Fruit fly (Drosophila melanogaster) whole organism, pupa: ENCODE data around the gene CG13847.

Experiments
- CG13204 ChIP-seq: fragments of 200-800 bp; sonication (Bioruptor generic); optimal IDR thresholded peaks from 2 replicates; lab custom pipeline; 2018; ENCODE audit warnings: missing biosample characterization, mild to moderate bottlenecking, missing genetic modification characterization, moderate library complexity
- CG15710 ChIP-seq: fragments of 200-800 bp; sonication (Bioruptor generic); optimal IDR thresholded peaks from 2 replicates; lab custom pipeline; 2018; ENCODE audit warnings: missing biosample characterization, mild to moderate bottlenecking, missing genetic modification characterization, moderate library complexity
- CG17806 ChIP-seq: fragments of 200-800 bp; sonication (Bioruptor generic); optimal IDR thresholded peaks from 2 replicates; lab custom pipeline; 2018; ENCODE audit warnings: missing biosample characterization, mild to moderate bottlenecking, missing genetic modification characterization, moderate library complexity
- CG32121 ChIP-seq: fragments of 200-800 bp; sonication (Bioruptor generic); IDR thresholded peaks from 2 replicates; pipeline ENCODE4 v1.3.6; 2022; ENCODE audit warnings: missing biosample characterization, missing genetic modification characterization
- CG8159 ChIP-seq: fragments of 200-800 bp; sonication (Bioruptor generic); optimal IDR thresholded peaks from 3 replicates; lab custom pipeline; 2018; ENCODE audit warnings: missing biosample characterization, mild to moderate bottlenecking, missing genetic modification characterization, moderate library complexity
- CG8301 ChIP-seq: fragments of 200-800 bp; sonication (Bioruptor generic); optimal IDR thresholded peaks from 2 replicates; lab custom pipeline; 2018; ENCODE audit warnings: missing biosample characterization, mild to moderate bottlenecking, missing genetic modification characterization
- CG9948 ChIP-seq: fragments of 200-800 bp; sonication (Bioruptor generic); optimal IDR thresholded peaks from 2 replicates; lab custom pipeline; 2018; ENCODE audit warnings: missing biosample characterization, mild to moderate bottlenecking, missing genetic modification characterization, moderate library complexity
- D1 ChIP-seq: fragments of 200-800 bp; sonication (Bioruptor generic); optimal IDR thresholded peaks from 2 replicates; lab custom pipeline; 2018; ENCODE audit warnings: missing biosample characterization, mild to moderate bottlenecking, missing genetic modification characterization, moderate library complexity
- EcR ChIP-seq: fragments of 200-800 bp; sonication (Bioruptor generic); optimal IDR thresholded peaks from 3 replicates; lab custom pipeline; 2019; ENCODE audit warnings: missing biosample characterization, missing genetic modification characterization, mild to moderate bottlenecking, moderate library complexity, missing genetic modification reagents
- Pif1A ChIP-seq: fragments of 200-800 bp; sonication (Bioruptor generic); optimal IDR thresholded peaks from 3 replicates; lab custom pipeline; 2016; ENCODE audit warnings: missing biosample characterization, missing genetic modification characterization
- Snoo ChIP-seq: fragments of 200-800 bp; sonication (Bioruptor generic); optimal IDR thresholded peaks from 3 replicates; lab custom pipeline; 2017; ENCODE audit warnings: missing biosample characterization, mild to moderate bottlenecking, missing genetic modification characterization, inconsistent platforms
- rn ChIP-seq: fragments of 200-800 bp; sonication (Bioruptor generic); IDR thresholded peaks from 2 replicates; pipeline ENCODE4 v1.3.6; 2022; ENCODE audit warnings: missing biosample characterization, missing genetic modification characterization

dm6 chr3R:22389614-22390013 lies 46.3 kb downstream of the CG13847 start, which contains the start of the genes CAH8 and CG7059:
- TF ChIP-seq Snoo = no peak
- no peak for TF ChIP-seq CG15710 (tag; lab: Kevin White, UChicago)
- TF ChIP-seq CG9948 (tag; lab: Kevin White, UChicago) = no peak
- no peak for TF ChIP-seq CG32121
- TF ChIP-seq CG8301 (tag; lab: Kevin White, UChicago) = no peak
- no peak for TF ChIP-seq CG13204 (GFP tag; lab: Kevin White, UChicago)
- no peak for TF ChIP-seq rn (GFP tag; lab: Robert Waterston, UW)
- no peak for TF ChIP-seq CG17806 (tag; lab: Kevin White, UChicago)
- TF ChIP-seq Pif1A = no peak
- TF ChIP-seq D1 (tag; lab: Kevin White, UChicago) = no peak
- TF ChIP-seq EcR (GFP tag; lab: Kevin White, UChicago) = no peak
- no peak for TF ChIP-seq CG8159
